Worm (Caenorhabditis elegans) whole organism, young adult: ENCODE results near the gene T01D1.5.

Experiments
- D2030.7 ChIP-seq: fragments of 200-800 bp; sonication (Bioruptor generic); IDR thresholded peaks from 2 replicates; pipeline ENCODE4 v1.3.6; 2022; ENCODE audit warnings: missing genetic modification reagents, missing genetic modification characterization, missing compliant biosample characterization
- F22D6.2 ChIP-seq: sonication (generic microtip); optimal IDR thresholded peaks from 2 replicates; lab custom pipeline; 2016; ENCODE audit warnings: mild to moderate bottlenecking, missing genetic modification characterization, missing compliant biosample characterization
- F55B11.4 ChIP-seq: sonication (generic microtip); optimal IDR thresholded peaks from 2 replicates; lab custom pipeline; 2016; ENCODE audit warnings: missing compliant biosample characterization, missing genetic modification characterization, borderline replicate concordance; ENCODE audit not compliant: insufficient read depth
- K11D2.4 ChIP-seq: fragments of 200-800 bp; sonication (Bioruptor generic); IDR thresholded peaks from 2 replicates; pipeline ENCODE4 v1.3.6; 2022; ENCODE audit warnings: missing genetic modification reagents, missing genetic modification characterization, missing compliant biosample characterization
- Y56A3A.18 ChIP-seq: fragments of 200-800 bp; sonication (Bioruptor generic); IDR thresholded peaks from 2 replicates; pipeline ENCODE4 v1.3.6; 2022; ENCODE audit warnings: missing genetic modification reagents, missing genetic modification characterization, missing compliant biosample characterization
- Y79H2A.3 ChIP-seq: fragments of 200-800 bp; sonication (Bioruptor generic); conservative IDR thresholded peaks from 2 replicates; pipeline ENCODE4 v1.3.6; 2022; ENCODE audit warnings: missing genetic modification reagents, missing genetic modification characterization, missing compliant biosample characterization
- aptf-2 ChIP-seq: fragments of 200-800 bp; sonication (Bioruptor generic); conservative IDR thresholded peaks from 2 replicates; pipeline ENCODE4 v1.3.6; 2022; ENCODE audit warnings: missing genetic modification reagents, missing genetic modification characterization, missing compliant biosample characterization
- atf-7 ChIP-seq: sonication (generic microtip); optimal IDR thresholded peaks from 2 replicates; lab custom pipeline; 2017; ENCODE audit warnings: mild to moderate bottlenecking, missing genetic modification characterization, missing compliant biosample characterization
- attf-3 ChIP-seq: fragments of 200-800 bp; sonication (Bioruptor generic); conservative IDR thresholded peaks from 2 replicates; pipeline ENCODE4 v1.3.6; 2022; ENCODE audit warnings: missing genetic modification reagents, missing genetic modification characterization, missing compliant biosample characterization
- attf-5 ChIP-seq: fragments of 200-800 bp; sonication (Bioruptor generic); optimal IDR thresholded peaks from 2 replicates; lab custom pipeline; 2018; ENCODE audit warnings: mild to moderate bottlenecking, missing genetic modification characterization, missing compliant biosample characterization
- cebp-1 ChIP-seq, 2 experiments: fragments of 200-800 bp in 1 of 2; sonication (Bioruptor generic) in 1 of 2; sonication (generic microtip) in 1 of 2; IDR thresholded peaks in 1 of 2; optimal IDR thresholded peaks in 1 of 2; 2 replicates each; pipeline versions ENCODE4 v1.3.6 to Lab custom; 2017 to 2022; ENCODE audit warnings: missing compliant biosample characterization in 2 of 2, missing genetic modification characterization in 2 of 2, mild to moderate bottlenecking in 1 of 2, missing genetic modification reagents in 1 of 2, moderate library complexity in 1 of 2
- ceh-27 ChIP-seq: fragments of 200-800 bp; sonication (Bioruptor generic); optimal IDR thresholded peaks from 2 replicates; lab custom pipeline; 2018; ENCODE audit warnings: mild to moderate bottlenecking, missing genetic modification characterization, moderate library complexity, missing compliant biosample characterization
- ceh-58 ChIP-seq: fragments of 200-800 bp; sonication (Bioruptor generic); IDR thresholded peaks from 2 replicates; pipeline ENCODE4 v1.3.6; 2022; ENCODE audit warnings: missing genetic modification characterization, missing compliant biosample characterization
- chd-7 ChIP-seq: sonication (generic microtip); optimal IDR thresholded peaks from 2 replicates; lab custom pipeline; 2016; ENCODE audit warnings: mild to moderate bottlenecking, missing genetic modification characterization, moderate library complexity, missing compliant biosample characterization
- dpl-1 ChIP-seq: fragments of 150-350 bp; optimal IDR thresholded peaks from 2 replicates; lab custom pipeline; 2014; ENCODE audit warnings: missing biosample characterization, missing genetic modification reagents, missing genetic modification characterization
- egl-44 ChIP-seq: fragments of 200-800 bp; sonication (Bioruptor generic); IDR thresholded peaks from 2 replicates; pipeline ENCODE4 v1.3.6; 2022; ENCODE audit warnings: missing genetic modification reagents, missing genetic modification characterization, missing compliant biosample characterization
- egrh-3 ChIP-seq: fragments of 200-800 bp; sonication (Bioruptor generic); IDR thresholded peaks from 2 replicates; pipeline ENCODE4 v1.3.6; 2022; ENCODE audit warnings: missing genetic modification reagents, missing genetic modification characterization, missing compliant biosample characterization
- gei-17 ChIP-seq: fragments of 200-800 bp; sonication (Bioruptor generic); optimal IDR thresholded peaks from 2 replicates; lab custom pipeline; 2018; ENCODE audit warnings: mild to moderate bottlenecking, missing genetic modification characterization, missing compliant biosample characterization
- hlh-12 ChIP-seq: sonication (generic microtip); optimal IDR thresholded peaks from 2 replicates; lab custom pipeline; 2016; ENCODE audit warnings: missing genetic modification characterization, missing compliant biosample characterization
- hmg-1.2 ChIP-seq: fragments of 200-800 bp; sonication (Bioruptor generic); IDR thresholded peaks from 2 replicates; pipeline ENCODE4 v1.3.6; 2022; ENCODE audit warnings: missing genetic modification reagents, missing genetic modification characterization, missing compliant biosample characterization
- lin-40 ChIP-seq: sonication (generic microtip); optimal IDR thresholded peaks from 2 replicates; lab custom pipeline; 2016; ENCODE audit warnings: missing genetic modification characterization, mild to moderate bottlenecking, missing compliant biosample characterization, missing genotype, missing genetic modification reagents
- lin-54 ChIP-seq: fragments of 200-800 bp; sonication (Bioruptor generic); optimal IDR thresholded peaks from 2 replicates; lab custom pipeline; 2018; ENCODE audit warnings: mild to moderate bottlenecking, missing genetic modification characterization, missing compliant biosample characterization
- lsl-1 ChIP-seq: fragments of 200-800 bp; sonication (Bioruptor generic); optimal IDR thresholded peaks from 2 replicates; lab custom pipeline; 2018; ENCODE audit warnings: mild to moderate bottlenecking, missing genetic modification characterization, moderate library complexity, missing compliant biosample characterization
- madf-8 ChIP-seq: fragments of 200-800 bp; sonication (Bioruptor generic); conservative IDR thresholded peaks from 2 replicates; pipeline ENCODE4 v1.3.6; 2022; ENCODE audit warnings: missing genetic modification reagents, missing genetic modification characterization, missing compliant biosample characterization
- mcd-1 ChIP-seq: fragments of 200-800 bp; sonication (Bioruptor generic); IDR thresholded peaks from 2 replicates; pipeline ENCODE4 v1.3.6; 2022; ENCODE audit warnings: missing genetic modification reagents, missing genetic modification characterization, missing compliant biosample characterization
- nhr-27 ChIP-seq: fragments of 200-800 bp; sonication (Bioruptor generic); optimal IDR thresholded peaks from 2 replicates; lab custom pipeline; 2018; ENCODE audit warnings: mild to moderate bottlenecking, missing genetic modification characterization, moderate library complexity, missing compliant biosample characterization
- nhr-80 ChIP-seq: sonication (generic microtip); optimal IDR thresholded peaks from 2 replicates; lab custom pipeline; 2016; ENCODE audit warnings: missing genetic modification characterization, missing compliant biosample characterization
- nhr-90 ChIP-seq: sonication (generic microtip); optimal IDR thresholded peaks from 2 replicates; lab custom pipeline; 2016; ENCODE audit warnings: missing genotype, mild to moderate bottlenecking, missing genetic modification characterization, missing compliant biosample characterization
- snpc-1.1 ChIP-seq: sonication (generic microtip); optimal IDR thresholded peaks from 2 replicates; lab custom pipeline; 2017; ENCODE audit warnings: missing genetic modification characterization, mild to moderate bottlenecking, missing compliant biosample characterization, antibody characterized with exemption, moderate library complexity, missing genotype, missing genetic modification reagents; ENCODE audit not compliant: insufficient read depth
- snpc-3.4 ChIP-seq: sonication (generic microtip); optimal IDR thresholded peaks from 2 replicates; lab custom pipeline; 2017; ENCODE audit warnings: missing genetic modification characterization, mild to moderate bottlenecking, missing compliant biosample characterization, antibody characterized with exemption, moderate library complexity, missing genotype, missing genetic modification reagents
- unc-62 ChIP-seq: fragments of 150-350 bp; optimal IDR thresholded peaks from 2 replicates; lab custom pipeline; 2014; ENCODE audit warnings: missing biosample characterization, missing genetic modification reagents, missing genetic modification characterization
- ztf-3 ChIP-seq: fragments of 200-800 bp; sonication (Bioruptor generic); optimal IDR thresholded peaks from 2 replicates; lab custom pipeline; 2018; ENCODE audit warnings: mild to moderate bottlenecking, missing genetic modification characterization, missing compliant biosample characterization
- ztf-6 ChIP-seq: fragments of 200-800 bp; sonication (Bioruptor generic); IDR thresholded peaks from 2 replicates; pipeline ENCODE4 v1.3.6; 2022; ENCODE audit warnings: missing genetic modification reagents, missing genetic modification characterization, missing compliant biosample characterization

The T01D1.5 gene

ce11 chrII:161275-161674 is 27.6 kb downstream of the T01D1.5 start:
- no peak for TF ChIP-seq ztf-3 (GFP tag; lab: Kevin White, UChicago)
- no peak for TF ChIP-seq nhr-90 (tag; lab: Kevin White, UChicago)
- TF ChIP-seq ceh-27 (GFP tag; lab: Kevin White, UChicago) = no peak
- no peak for TF ChIP-seq chd-7
- TF ChIP-seq K11D2.4 (GFP tag; lab: Robert Waterston, UW) = no peak
- no peak for TF ChIP-seq Y79H2A.3 (GFP tag; lab: Robert Waterston, UW)
- TF ChIP-seq dpl-1 (GFP tag; lab: Kevin White, UChicago) = no peak
- no peak for TF ChIP-seq lin-54
- TF ChIP-seq unc-62 (GFP tag; lab: Kevin White, UChicago) = no peak
- no peak for TF ChIP-seq madf-8 (GFP tag; lab: Robert Waterston, UW)
- TF ChIP-seq aptf-2 (GFP tag; lab: Robert Waterston, UW) = no peak
- no peak for TF ChIP-seq lsl-1 (GFP tag; lab: Kevin White, UChicago)
- TF ChIP-seq lin-40 (tag; lab: Kevin White, UChicago) = no peak
- TF ChIP-seq Y56A3A.18 (GFP tag; lab: Robert Waterston, UW) = no peak
- TF ChIP-seq mcd-1 (GFP tag; lab: Robert Waterston, UW) = no peak
- TF ChIP-seq snpc-3.4 (tag; lab: Kevin White, UChicago) = no peak
- no peak for TF ChIP-seq D2030.7
- TF ChIP-seq hlh-12 (tag; lab: Kevin White, UChicago) = no peak

ce11 chrII:160561-161123 is 28.2 kb downstream of the T01D1.5 start:
- TF ChIP-seq F55B11.4 = no peak
- TF ChIP-seq ceh-58 (GFP tag; lab: Robert Waterston, UW) = no peak
- no peak for TF ChIP-seq nhr-27 (tag; lab: Kevin White, UChicago)
- no peak for TF ChIP-seq snpc-1.1 (tag; lab: Kevin White, UChicago)
- no peak for TF ChIP-seq F22D6.2 (tag; lab: Kevin White, UChicago)
- TF ChIP-seq egl-44 (GFP tag; lab: Robert Waterston, UW) = no peak
- TF ChIP-seq unc-62 (GFP tag; lab: Kevin White, UChicago) = no peak
- TF ChIP-seq egrh-3 (GFP tag; lab: Robert Waterston, UW) = no peak
- no peak for TF ChIP-seq gei-17 (GFP tag; lab: Kevin White, UChicago)
- TF ChIP-seq attf-3 (GFP tag; lab: Robert Waterston, UW) = no peak

- no peak for TF ChIP-seq ztf-6
- peak; percentile 61; the same call in 1 of the 2 replicates for TF ChIP-seq hmg-1.2 (GFP tag; lab: Robert Waterston, UW)
- TF ChIP-seq nhr-80 (tag; lab: Kevin White, UChicago) = peak; percentile 44
- TF ChIP-seq lin-40 (tag; lab: Kevin White, UChicago) = peak; percentile 6
- TF ChIP-seq ceh-27 (GFP tag; lab: Kevin White, UChicago) = peak; percentile 13
- no peak for TF ChIP-seq atf-7 (tag; lab: Kevin White, UChicago)
- no peak for TF ChIP-seq F55B11.4
- no peak for TF ChIP-seq cebp-1 (GFP tag; IDR thresholded peaks at IDR 0.05; lab: Robert Waterston, UW)
- TF ChIP-seq cebp-1 (tag; optimal IDR thresholded peaks at IDR 0.05; lab: Kevin White, UChicago) = peak; percentile 16
- TF ChIP-seq aptf-2 (GFP tag; lab: Robert Waterston, UW) = no peak
- peak; percentile 37 for TF ChIP-seq attf-5 (GFP tag; lab: Kevin White, UChicago)
These were observed 29.5 kb downstream of the T01D1.5 start for ce11 chrII:159294-159922.
